ENCODE assay signal across 2 worm cellular contexts in the genomic region with DNA sequence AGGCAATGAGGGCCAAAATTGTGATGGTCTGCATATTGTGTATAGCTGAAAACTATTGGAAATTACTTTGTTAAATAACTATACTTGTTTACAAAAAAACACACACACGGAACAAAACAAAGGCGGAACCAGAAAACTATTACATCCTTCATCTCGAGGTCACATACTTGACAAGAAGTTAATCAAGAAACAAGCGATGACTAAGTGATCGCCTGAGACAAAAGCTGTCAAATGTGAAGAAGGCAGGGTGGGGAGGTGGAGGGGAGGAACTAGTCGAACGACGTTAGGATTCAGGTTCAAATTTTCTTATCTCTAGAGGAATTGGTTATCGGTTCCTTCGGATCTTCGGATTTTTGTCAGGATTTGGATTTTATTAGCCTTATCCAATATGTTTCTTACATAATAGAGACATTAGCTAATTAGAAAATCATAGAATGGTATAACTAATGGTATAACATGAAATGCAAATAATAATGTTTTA.
TF ChIP-seq lines count a peak whose summit lies in the region.

Gene cpg-7 (minus strand): TSS at position 51 of the 481 bp plus-strand sequence.

TF ChIP-seq in whole organism, L3 larva, 47 proteins besides CTCF, POLR2A, EP300 and RAD21:
- TF ChIP-seq nhr-23 (tag; optimal IDR thresholded peaks at IDR 0.05; lab: Kevin White, UChicago) (peak; percentile 56), nhr-25 (tag; optimal IDR thresholded peaks at IDR 0.05; lab: Kevin White, UChicago) (peak; percentile 72), elt-3 (tag; optimal IDR thresholded peaks at IDR 0.05; lab: Kevin White, UChicago) (no peak), ama-1 (optimal IDR thresholded peaks at IDR 0.05; lab: Kevin White, UChicago) (peak; percentile 44)

TF ChIP-seq in whole organism, mixed stage, embryonic, 35 proteins besides CTCF, POLR2A, EP300 and RAD21:
- TF ChIP-seq elt-1 (tag; optimal IDR thresholded peaks at IDR 0.05; lab: Kevin White, UChicago; ENCODE audit: borderline replicate concordance, insufficient read depth) (peak; percentile 55), nhr-237 (tag; optimal IDR thresholded peaks at IDR 0.05; lab: Kevin White, UChicago) (no peak)
TF ChIP-seq in whole organism, mixed stage, embryonic: peak in this region for 1.

Comparison
In these comparisons a context has a peak if more than half of its experiments do, and no peak if none do; other contexts are left out.
1. Of the 11 proteins assayed by ChIP-seq in both whole organism, L3 larva and whole organism, mixed stage, embryonic: peak only in whole organism, L3 larva: none; only in whole organism, mixed stage, embryonic: elt-1; in both: none; in neither: 10.